Worm (Caenorhabditis elegans): ENCODE measurements around the gene M03F8.6.

ce11 chrV:5939503-5940072, 15.1 kb downstream of the M03F8.6 start, which contains the start of gene syf-3:
- TF ChIP-seq ama-1 (optimal IDR thresholded peaks at IDR 0.05) (no peak), tbx-11 (GFP tag; IDR thresholded peaks at IDR 0.05) (no peak), tbx-37 (GFP tag; conservative IDR thresholded peaks at IDR 0.05) (no peak), B0310.2 (tag; optimal IDR thresholded peaks at IDR 0.05) (no peak)
